Fruit fly (Drosophila melanogaster) whole organism, adult: ENCODE data around the gene Surf1.

Source experiments
- CG5204 ChIP-seq: fragments of 200-800 bp; sonication (Bioruptor generic); optimal IDR thresholded peaks from 2 replicates; lab custom pipeline; 2016; ENCODE audit warnings: missing biosample characterization, missing genetic modification characterization
- CG7101 ChIP-seq: fragments of 200-800 bp; sonication (Bioruptor generic); optimal IDR thresholded peaks from 2 replicates; lab custom pipeline; 2018; ENCODE audit warnings: missing biosample characterization, mild to moderate bottlenecking, missing genetic modification characterization, moderate library complexity
- cic ChIP-seq: fragments of 200-800 bp; sonication (Bioruptor generic); optimal IDR thresholded peaks from 2 replicates; lab custom pipeline; 2017; ENCODE audit warnings: missing biosample characterization, mild to moderate bottlenecking, missing genetic modification characterization, moderate library complexity

DNA sequence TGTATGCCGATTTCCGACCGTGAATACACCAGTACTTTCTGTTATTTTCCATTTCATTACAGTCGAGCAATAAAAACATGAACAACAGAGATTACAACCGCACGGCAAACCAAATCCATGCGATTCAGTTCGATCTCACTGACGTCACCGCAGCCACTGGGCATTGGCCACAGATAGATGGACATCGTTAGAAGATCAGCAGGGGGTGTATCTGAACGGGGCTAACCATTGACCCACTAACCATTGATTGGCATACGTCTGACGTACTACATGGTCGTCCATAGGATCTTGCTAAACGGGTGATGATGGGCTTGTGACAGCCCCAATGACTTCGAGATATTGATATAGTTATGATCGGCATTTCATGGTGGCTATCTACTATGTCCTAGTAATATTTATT, 44.3 kb upstream of the Surf1 start:
- TF ChIP-seq CG7101 (tag; lab: Kevin White, UChicago) (no peak), cic (no peak), CG5204 (GFP tag; lab: Kevin White, UChicago) (no peak)
